Fruit fly (Drosophila melanogaster) whole organism, pupa: ENCODE measurements around the gene eya.
A peak's percentile ranks its signal among the peaks of the same experiment; 100 is the strongest.

ENCODE experiments used
- CG10348 ChIP-seq: fragments of 200-800 bp; sonication (Bioruptor generic); IDR thresholded peaks from 2 replicates; pipeline ENCODE4 v1.3.6; 2022; ENCODE audit warnings: missing biosample characterization, missing genetic modification characterization
- CG12605 ChIP-seq: fragments of 200-800 bp; sonication (Bioruptor generic); IDR thresholded peaks from 2 replicates; pipeline ENCODE4 v1.3.6; 2022; ENCODE audit warnings: missing biosample characterization, missing genetic modification characterization
- CG13204 ChIP-seq: fragments of 200-800 bp; sonication (Bioruptor generic); optimal IDR thresholded peaks from 2 replicates; lab custom pipeline; 2018; ENCODE audit warnings: missing biosample characterization, mild to moderate bottlenecking, missing genetic modification characterization, moderate library complexity
- CG14655 ChIP-seq: fragments of 200-800 bp; sonication (Bioruptor generic); optimal IDR thresholded peaks from 3 replicates; lab custom pipeline; 2017; ENCODE audit warnings: mild to moderate bottlenecking, missing biosample characterization, missing genetic modification reagents, missing genetic modification characterization
- CG34367 ChIP-seq: fragments of 200-800 bp; sonication (Bioruptor generic); optimal IDR thresholded peaks from 2 replicates; lab custom pipeline; 2018; ENCODE audit warnings: missing biosample characterization, mild to moderate bottlenecking, missing genetic modification characterization
- CG8159 ChIP-seq: fragments of 200-800 bp; sonication (Bioruptor generic); optimal IDR thresholded peaks from 3 replicates; lab custom pipeline; 2018; ENCODE audit warnings: missing biosample characterization, mild to moderate bottlenecking, missing genetic modification characterization, moderate library complexity
- D1 ChIP-seq: fragments of 200-800 bp; sonication (Bioruptor generic); optimal IDR thresholded peaks from 2 replicates; lab custom pipeline; 2018; ENCODE audit warnings: missing biosample characterization, mild to moderate bottlenecking, missing genetic modification characterization, moderate library complexity
- Ets98B ChIP-seq: fragments of 200-800 bp; sonication (Bioruptor generic); IDR thresholded peaks from 2 replicates; pipeline ENCODE4 v1.3.6; 2022; ENCODE audit warnings: missing biosample characterization, missing genetic modification characterization
- gl ChIP-seq: fragments of 200-800 bp; sonication (Bioruptor generic); optimal IDR thresholded peaks from 2 replicates; lab custom pipeline; 2018; ENCODE audit warnings: missing biosample characterization, mild to moderate bottlenecking, missing genetic modification characterization

- no peak for TF ChIP-seq CG34367
- no peak for TF ChIP-seq CG13204 (GFP tag; lab: Kevin White, UChicago)
- TF ChIP-seq D1 (tag; lab: Kevin White, UChicago), result no peak
- peak; percentile 36 for TF ChIP-seq Ets98B (GFP tag; lab: Robert Waterston, UW)
- TF ChIP-seq CG8159, result no peak
- no peak for TF ChIP-seq CG14655 (GFP tag; lab: Kevin White, UChicago)
- TF ChIP-seq CG12605 (GFP tag; lab: Robert Waterston, UW), result peak; percentile 12; the same call in 1 of the 2 replicates
- no peak for TF ChIP-seq gl (tag; lab: Kevin White, UChicago)
- no peak for TF ChIP-seq CG10348 (GFP tag; lab: Robert Waterston, UW)
Measured at dm6 chr2L:6498448-6498847, 48.3 kb downstream of the eya start, which contains the start of gene CG31637.
